In genomic region chrX:8584825-8585384, ce11 we compare ENCODE assay signal across 1 worm cellular context.
A peak's percentile ranks its signal among the peaks of the same experiment; 100 is the strongest.
TF ChIP-seq lines count a peak whose summit lies in the region.

No protein-coding gene starts in this region.

TF ChIP-seq in whole organism, L1 larva, 84 proteins besides CTCF, POLR2A, EP300 and RAD21 (continued from another document):
- TF ChIP-seq mab-9 (GFP tag; IDR thresholded peaks at IDR 0.05; lab: Robert Waterston, UW) (no peak), lin-13 (GFP tag; optimal IDR thresholded peaks at IDR 0.05; lab: Kevin White, UChicago) (no peak), nhr-85 (tag; lab: Kevin White, UChicago) (peak; percentile 90), fkh-10 (GFP tag; optimal IDR thresholded peaks at IDR 0.05; lab: Kevin White, UChicago) (no peak), unc-62 (GFP tag; optimal IDR thresholded peaks at IDR 0.05; lab: Kevin White, UChicago) (no peak), skn-1 (tag; optimal IDR thresholded peaks at IDR 0.05; lab: Kevin White, UChicago) (no peak), mef-2 (tag; optimal IDR thresholded peaks at IDR 0.05; lab: Kevin White, UChicago) (no peak), lin-14 (GFP tag; optimal IDR thresholded peaks at IDR 0.05; lab: Kevin White, UChicago) (peak; percentile 62), ceh-88 (GFP tag; IDR thresholded peaks at IDR 0.05; lab: Robert Waterston, UW) (no peak)
